Fruit fly (Drosophila melanogaster) whole organism, embryonic: ENCODE measurements around the gene CG31760.

Experiments
- Abd-B ChIP-seq: fragments of 200-800 bp; sonication (Bioruptor generic); optimal IDR thresholded peaks from 2 replicates; lab custom pipeline; 2018; ENCODE audit warnings: missing biosample characterization, mild to moderate bottlenecking, missing genetic modification characterization, moderate library complexity
- CG10267 ChIP-seq: fragments of 200-800 bp; sonication (Bioruptor generic); optimal IDR thresholded peaks from 2 replicates; lab custom pipeline; 2018; ENCODE audit warnings: missing biosample characterization, mild to moderate bottlenecking, missing genetic modification characterization, moderate library complexity
- CG11504 ChIP-seq: fragments of 200-800 bp; sonication (Bioruptor generic); optimal IDR thresholded peaks from 3 replicates; lab custom pipeline; 2019; ENCODE audit warnings: missing biosample characterization, mild to moderate bottlenecking, missing genetic modification characterization, moderate library complexity
- CG11695 ChIP-seq: fragments of 200-800 bp; sonication (Bioruptor generic); IDR thresholded peaks from 3 replicates; pipeline ENCODE4 v1.3.6; 2022; ENCODE audit warnings: missing biosample characterization, missing genetic modification characterization
- CG13296 ChIP-seq: fragments of 200-800 bp; sonication (Bioruptor generic); optimal IDR thresholded peaks from 3 replicates; lab custom pipeline; 2018; ENCODE audit warnings: missing biosample characterization, mild to moderate bottlenecking, missing genetic modification characterization
- CG14441 ChIP-seq: fragments of 200-800 bp; sonication (Bioruptor generic); IDR thresholded peaks from 2 replicates; pipeline ENCODE4 v1.3.6; 2022; ENCODE audit warnings: missing biosample characterization, missing genetic modification characterization
- CG14710 ChIP-seq: fragments of 200-800 bp; sonication (Bioruptor generic); optimal IDR thresholded peaks from 3 replicates; lab custom pipeline; 2019; ENCODE audit warnings: missing biosample characterization, mild to moderate bottlenecking, missing genetic modification characterization, moderate library complexity
- CG1603 ChIP-seq: fragments of 200-800 bp; sonication (Bioruptor generic); optimal IDR thresholded peaks from 2 replicates; lab custom pipeline; 2019; ENCODE audit warnings: missing biosample characterization, mild to moderate bottlenecking, missing genetic modification characterization, moderate library complexity
- CG16815 ChIP-seq: fragments of 200-800 bp; sonication (Bioruptor generic); optimal IDR thresholded peaks from 3 replicates; lab custom pipeline; 2017; ENCODE audit warnings: missing biosample characterization, mild to moderate bottlenecking, missing genetic modification characterization
- CG17361 ChIP-seq: fragments of 200-800 bp; sonication (Bioruptor generic); IDR thresholded peaks from 3 replicates; pipeline ENCODE4 v1.3.6; 2022; ENCODE audit warnings: missing biosample characterization, missing genetic modification characterization
- CG2712 ChIP-seq: fragments of 200-800 bp; optimal IDR thresholded peaks from 3 replicates; lab custom pipeline; 2019; ENCODE audit warnings: missing biosample characterization, mild to moderate bottlenecking, missing genetic modification characterization, moderate library complexity
- CG31441 ChIP-seq: fragments of 200-800 bp; sonication (Bioruptor generic); IDR thresholded peaks from 2 replicates; pipeline ENCODE4 v1.3.6; 2022; ENCODE audit warnings: missing biosample characterization, missing genetic modification characterization
- CG3163 ChIP-seq: fragments of 200-800 bp; sonication (Bioruptor generic); optimal IDR thresholded peaks from 3 replicates; lab custom pipeline; 2016; ENCODE audit warnings: missing biosample characterization, missing genetic modification characterization
- CG4282 ChIP-seq: fragments of 200-800 bp; sonication (Bioruptor generic); optimal IDR thresholded peaks from 2 replicates; lab custom pipeline; 2016; ENCODE audit warnings: missing biosample characterization, missing genetic modification characterization
- CG4328 ChIP-seq: fragments of 200-800 bp; sonication (Bioruptor generic); optimal IDR thresholded peaks from 3 replicates; lab custom pipeline; 2017; ENCODE audit warnings: missing biosample characterization, missing genetic modification reagents, missing genetic modification characterization
- CG43689 ChIP-seq: fragments of 200-800 bp; sonication (Bioruptor generic); IDR thresholded peaks from 2 replicates; pipeline ENCODE4 v1.3.6; 2022; ENCODE audit warnings: missing biosample characterization, missing genetic modification characterization
- CG4730 ChIP-seq: fragments of 200-800 bp; sonication (Bioruptor generic); IDR thresholded peaks from 2 replicates; pipeline ENCODE4 v1.3.6; 2022; ENCODE audit warnings: missing biosample characterization, missing genetic modification characterization
- CG6254 ChIP-seq: fragments of 200-800 bp; sonication (Bioruptor generic); optimal IDR thresholded peaks from 3 replicates; lab custom pipeline; 2017; ENCODE audit warnings: mild to moderate bottlenecking, missing biosample characterization, missing genetic modification reagents, missing genetic modification characterization
- CG7271 ChIP-seq: fragments of 200-800 bp; sonication (Bioruptor generic); optimal IDR thresholded peaks from 2 replicates; lab custom pipeline; 2018; ENCODE audit warnings: missing biosample characterization, mild to moderate bottlenecking, missing genetic modification characterization, moderate library complexity
- CG8281 ChIP-seq: fragments of 200-800 bp; sonication (Bioruptor generic); optimal IDR thresholded peaks from 2 replicates; lab custom pipeline; 2018; ENCODE audit warnings: missing biosample characterization, mild to moderate bottlenecking, missing genetic modification characterization, moderate library complexity
- CG8388 ChIP-seq: fragments of 200-800 bp; sonication (Bioruptor generic); optimal IDR thresholded peaks from 2 replicates; lab custom pipeline; 2019; ENCODE audit warnings: missing biosample characterization, mild to moderate bottlenecking, missing genetic modification characterization, moderate library complexity
- CG8944 ChIP-seq: fragments of 200-800 bp; sonication (Bioruptor generic); optimal IDR thresholded peaks from 3 replicates; lab custom pipeline; 2016; ENCODE audit warnings: missing biosample characterization, missing genetic modification characterization
- CHES-1-like ChIP-seq: fragments of 200-800 bp; sonication (Bioruptor generic); optimal IDR thresholded peaks from 2 replicates; lab custom pipeline; 2016; ENCODE audit warnings: missing biosample characterization, missing genetic modification characterization
- Dip2 ChIP-seq: fragments of 200-800 bp; sonication (Bioruptor generic); IDR thresholded peaks from 2 replicates; pipeline ENCODE4 v1.3.6; 2022; ENCODE audit warnings: missing biosample characterization, missing genetic modification characterization
- HHEX ChIP-seq: fragments of 200-800 bp; sonication (Bioruptor generic); optimal IDR thresholded peaks from 3 replicates; lab custom pipeline; 2017; ENCODE audit warnings: missing biosample characterization, mild to moderate bottlenecking, missing genetic modification characterization, missing genetic modification reagents
- Hmr ChIP-seq: fragments of 200-800 bp; sonication (Bioruptor generic); optimal IDR thresholded peaks from 3 replicates; lab custom pipeline; 2017; ENCODE audit warnings: mild to moderate bottlenecking, missing biosample characterization, missing genetic modification reagents, missing genetic modification characterization
- Lhr ChIP-seq: fragments of 200-800 bp; sonication (Bioruptor generic); optimal IDR thresholded peaks from 3 replicates; lab custom pipeline; 2017; ENCODE audit warnings: mild to moderate bottlenecking, missing biosample characterization, missing genetic modification reagents, missing genetic modification characterization
- MBD-R2 ChIP-seq: fragments of 200-800 bp; sonication (Bioruptor generic); IDR thresholded peaks from 2 replicates; pipeline ENCODE4 v1.3.6; 2022; ENCODE audit warnings: missing biosample characterization, missing genetic modification characterization
- Neu2 ChIP-seq: fragments of 200-800 bp; sonication (Bioruptor generic); optimal IDR thresholded peaks from 3 replicates; lab custom pipeline; 2016; ENCODE audit warnings: missing biosample characterization, missing genetic modification characterization, borderline replicate concordance
- Oli ChIP-seq: fragments of 200-800 bp; sonication (Bioruptor generic); optimal IDR thresholded peaks from 2 replicates; lab custom pipeline; 2018; ENCODE audit warnings: missing biosample characterization, mild to moderate bottlenecking, missing genetic modification characterization, moderate library complexity
- PHDP ChIP-seq: fragments of 200-800 bp; sonication (Bioruptor generic); optimal IDR thresholded peaks from 3 replicates; lab custom pipeline; 2018; ENCODE audit warnings: missing biosample characterization, mild to moderate bottlenecking, missing genetic modification characterization, moderate library complexity
- Scr ChIP-seq: fragments of 200-800 bp; sonication (Bioruptor generic); IDR thresholded peaks from 2 replicates; pipeline ENCODE4 v1.3.6; 2022; ENCODE audit warnings: missing biosample characterization, missing genetic modification characterization; ENCODE audit not compliant: partially characterized antibody
- aop ChIP-seq: fragments of 200-800 bp; sonication (Bioruptor generic); IDR thresholded peaks from 2 replicates; pipeline ENCODE4 v1.3.6; 2022; ENCODE audit warnings: missing biosample characterization, missing genetic modification characterization
- cwo ChIP-seq: fragments of 200-800 bp; sonication (Bioruptor generic); optimal IDR thresholded peaks from 3 replicates; lab custom pipeline; 2017; ENCODE audit warnings: missing biosample characterization, missing genetic modification characterization, mild to moderate bottlenecking, moderate library complexity, missing genetic modification reagents
- dmrt11E ChIP-seq: fragments of 200-800 bp; sonication (Bioruptor generic); optimal IDR thresholded peaks from 3 replicates; lab custom pipeline; 2018; ENCODE audit warnings: missing biosample characterization, mild to moderate bottlenecking, missing genetic modification characterization, moderate library complexity
- emc ChIP-seq: fragments of 200-800 bp; sonication (Bioruptor generic); optimal IDR thresholded peaks from 2 replicates; lab custom pipeline; 2016; ENCODE audit warnings: missing biosample characterization, missing genetic modification characterization
- gem ChIP-seq: fragments of 200-800 bp; sonication (Bioruptor generic); optimal IDR thresholded peaks from 2 replicates; lab custom pipeline; 2019; ENCODE audit warnings: missing biosample characterization, mild to moderate bottlenecking, missing genetic modification characterization, moderate library complexity
- gro ChIP-seq: fragments of 200-800 bp; sonication (Bioruptor generic); optimal IDR thresholded peaks from 2 replicates; lab custom pipeline; 2016; ENCODE audit warnings: missing biosample characterization, missing genetic modification characterization
- her ChIP-seq: fragments of 200-800 bp; sonication (Bioruptor generic); optimal IDR thresholded peaks from 2 replicates; lab custom pipeline; 2016; ENCODE audit warnings: missing biosample characterization, missing genetic modification characterization
- jigr1 ChIP-seq: fragments of 200-800 bp; sonication (Bioruptor generic); IDR thresholded peaks from 3 replicates; pipeline ENCODE4 v1.3.6; 2022; ENCODE audit warnings: missing biosample characterization, missing genetic modification characterization
- lola ChIP-seq, 3 experiments: fragments of >200 bp in 2 of 3; fragments of 200-800 bp in 1 of 3; sonication (Bioruptor generic) in 1 of 3; optimal IDR thresholded peaks; 2 replicates each; lab custom pipeline; 2017 to 2019; ENCODE audit warnings: missing biosample characterization in 3 of 3, missing genetic modification characterization in 3 of 3, mild to moderate bottlenecking in 1 of 3, moderate library complexity in 1 of 3
- nom ChIP-seq: fragments of 200-800 bp; sonication (Bioruptor generic); optimal IDR thresholded peaks from 2 replicates; lab custom pipeline; 2017; ENCODE audit warnings: missing biosample characterization, missing genetic modification characterization, mild to moderate bottlenecking, moderate library complexity, missing genetic modification reagents
- oc ChIP-seq: fragments of 200-800 bp; sonication (Bioruptor generic); optimal IDR thresholded peaks from 2 replicates; lab custom pipeline; 2018; ENCODE audit warnings: missing biosample characterization, mild to moderate bottlenecking, missing genetic modification characterization, moderate library complexity
- p53 ChIP-seq: fragments of 200-800 bp; sonication (Bioruptor generic); optimal IDR thresholded peaks from 2 replicates; lab custom pipeline; 2016; ENCODE audit warnings: missing biosample characterization, missing genetic modification characterization
- sens ChIP-seq: fragments of 200-800 bp; sonication (Bioruptor generic); peaks from one replicate; lab custom pipeline; 2016; ENCODE audit warnings: missing biosample characterization, missing genetic modification characterization
- sisA ChIP-seq: fragments of 200-800 bp; sonication (Bioruptor generic); IDR thresholded peaks from 2 replicates; pipeline ENCODE4 v1.3.6; 2022; ENCODE audit warnings: missing biosample characterization, missing genetic modification characterization
- slou ChIP-seq: fragments of 200-800 bp; sonication (Bioruptor generic); optimal IDR thresholded peaks from 3 replicates; lab custom pipeline; 2016; ENCODE audit warnings: missing biosample characterization, missing genetic modification characterization
- sqz ChIP-seq: fragments of 200-800 bp; sonication (Bioruptor generic); optimal IDR thresholded peaks from 3 replicates; lab custom pipeline; 2018; ENCODE audit warnings: missing biosample characterization, mild to moderate bottlenecking, missing genetic modification characterization
- sr ChIP-seq: fragments of 200-800 bp; sonication (Bioruptor generic); IDR thresholded peaks from 3 replicates; pipeline ENCODE4 v1.3.6; 2022; ENCODE audit warnings: missing biosample characterization, missing genetic modification characterization
- tin ChIP-seq: fragments of 200-800 bp; sonication (Bioruptor generic); optimal IDR thresholded peaks from 3 replicates; lab custom pipeline; 2016; ENCODE audit warnings: missing biosample characterization, missing genetic modification characterization
- tna ChIP-seq: fragments of 200-800 bp; sonication (Bioruptor generic); IDR thresholded peaks from 2 replicates; pipeline ENCODE4 v1.3.6; 2022; ENCODE audit warnings: missing biosample characterization, missing genetic modification characterization; ENCODE audit not compliant: partially characterized antibody

Gene CG31760

DNA sequence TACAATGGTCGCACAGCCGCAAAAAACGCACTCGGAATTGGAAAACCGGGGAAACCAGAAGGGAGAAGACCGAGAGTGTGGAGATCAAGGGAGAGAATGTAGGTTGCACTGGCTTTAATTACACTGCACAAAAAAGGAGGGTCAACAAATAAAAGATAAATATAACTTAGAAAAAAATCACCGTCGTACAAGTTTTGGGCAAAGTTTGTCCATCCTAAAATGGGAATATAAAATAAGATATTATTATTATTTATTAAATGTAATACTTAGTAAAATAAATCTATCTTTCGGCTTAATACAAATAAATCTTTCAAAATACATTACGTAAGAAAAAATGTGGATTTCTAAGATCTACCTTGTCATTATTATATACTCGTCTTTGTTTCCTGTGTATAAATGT is 26.8 kb upstream of the CG31760 start (continued):
- TF ChIP-seq sens (GFP tag; lab: Kevin White, UChicago) (no peak), CG1603 (tag; lab: Kevin White, UChicago) (no peak), CG8388 (GFP tag; lab: Kevin White, UChicago) (peak; percentile 0), CG4328 (GFP tag; lab: Kevin White, UChicago) (no peak), CG2712 (tag; lab: Kevin White, UChicago) (peak; percentile 61), Oli (tag; lab: Kevin White, UChicago) (no peak), CG8944 (GFP tag; lab: Kevin White, UChicago) (no peak), CG11504 (tag; lab: Kevin White, UChicago) (peak; percentile 16), her (GFP tag; lab: Kevin White, UChicago) (no peak), slou (no peak), CG7271 (no peak), Neu2 (GFP tag; lab: Kevin White, UChicago) (no peak), p53 (GFP tag; lab: Kevin White, UChicago) (no peak), gem (tag; lab: Kevin White, UChicago) (peak; percentile 29), sr (GFP tag; lab: Robert Waterston, UW) (no peak), Abd-B (GFP tag; lab: Kevin White, UChicago) (peak; percentile 0), CG6254 (no peak), CG4730 (GFP tag; lab: Robert Waterston, UW) (no peak), CG14441 (GFP tag; lab: Robert Waterston, UW) (no peak), CG17361 (GFP tag; lab: Robert Waterston, UW) (peak; percentile 36; the same call in 1 of the 3 replicates), emc (GFP tag; lab: Kevin White, UChicago) (no peak), PHDP (tag; lab: Kevin White, UChicago) (no peak), sisA (GFP tag; lab: Robert Waterston, UW) (no peak), oc (tag; lab: Kevin White, UChicago) (no peak), Hmr (GFP tag; lab: Kevin White, UChicago) (no peak), CG10267 (tag; lab: Kevin White, UChicago) (peak; percentile 25), HHEX (GFP tag; lab: Kevin White, UChicago) (no peak), CHES-1-like (GFP tag; lab: Kevin White, UChicago) (no peak), CG11695 (GFP tag; lab: Robert Waterston, UW) (no peak), gro (GFP tag; lab: Kevin White, UChicago) (no peak), tna (GFP tag; lab: Robert Waterston, UW) (no peak), aop (GFP tag; lab: Robert Waterston, UW) (no peak), Scr (GFP tag; lab: Robert Waterston, UW) (no peak), lola (GFP tag; optimal IDR thresholded peaks at IDR 0.05; lab: Kevin White, UChicago) (peak in 1 of 3 experiments; percentile 31), nom (GFP tag; lab: Kevin White, UChicago) (no peak), CG8281 (tag; lab: Kevin White, UChicago) (no peak), Lhr (no peak), CG3163 (GFP tag; lab: Kevin White, UChicago) (no peak), CG14710 (tag; lab: Kevin White, UChicago) (peak; percentile 33), sqz (GFP tag; lab: Kevin White, UChicago) (no peak), CG16815 (GFP tag; lab: Kevin White, UChicago) (no peak), CG31441 (GFP tag; lab: Robert Waterston, UW) (0 out of 2 replicates have a peak, but pooled peaks have one; percentile 31), CG43689 (GFP tag; lab: Robert Waterston, UW) (no peak), jigr1 (GFP tag; lab: Robert Waterston, UW) (no peak), MBD-R2 (no peak), CG4282 (GFP tag; lab: Kevin White, UChicago) (no peak), tin (GFP tag; lab: Kevin White, UChicago) (no peak), Dip2 (GFP tag; lab: Robert Waterston, UW) (no peak), dmrt11E (tag; lab: Kevin White, UChicago) (peak; percentile 8), CG13296 (GFP tag; lab: Kevin White, UChicago) (no peak), cwo (GFP tag; lab: Kevin White, UChicago) (no peak)
